Fruit fly (Drosophila melanogaster) whole organism, embryonic: ENCODE data around the gene CG32832.

ENCODE experiments used
- Aef1 ChIP-seq: fragments of 200-800 bp; sonication (Bioruptor generic); IDR thresholded peaks from 3 replicates; pipeline ENCODE4 v1.3.6; 2022; ENCODE audit warnings: missing biosample characterization, missing genetic modification characterization
- Bgb ChIP-seq: fragments of 200-800 bp; sonication (Bioruptor generic); IDR thresholded peaks from 2 replicates; pipeline ENCODE4 v1.3.6; 2022; ENCODE audit warnings: missing biosample characterization, missing genetic modification characterization; ENCODE audit not compliant: partially characterized antibody
- CG10147 ChIP-seq: fragments of 200-800 bp; sonication (Bioruptor generic); optimal IDR thresholded peaks from 2 replicates; lab custom pipeline; 2019; ENCODE audit warnings: missing biosample characterization, mild to moderate bottlenecking, missing genetic modification characterization, moderate library complexity
- CG10274 ChIP-seq: fragments of 200-800 bp; sonication (Bioruptor generic); optimal IDR thresholded peaks from 3 replicates; lab custom pipeline; 2017; ENCODE audit warnings: missing biosample characterization, mild to moderate bottlenecking, missing genetic modification characterization
- CG10543 ChIP-seq: fragments of 200-800 bp; sonication (Bioruptor generic); optimal IDR thresholded peaks from 3 replicates; lab custom pipeline; 2017; ENCODE audit warnings: missing biosample characterization, mild to moderate bottlenecking, missing genetic modification characterization, moderate library complexity
- CG11093 ChIP-seq: fragments of 200-800 bp; sonication (Bioruptor generic); IDR thresholded peaks from 3 replicates; pipeline ENCODE4 v1.3.6; 2022; ENCODE audit warnings: missing biosample characterization, missing genetic modification characterization
- CG12155 ChIP-seq: fragments of 200-800 bp; sonication (Bioruptor generic); optimal IDR thresholded peaks from 3 replicates; lab custom pipeline; 2016; ENCODE audit warnings: missing biosample characterization, missing genetic modification characterization
- CG12769 ChIP-seq: fragments of 200-800 bp; sonication (Bioruptor generic); optimal IDR thresholded peaks from 2 replicates; lab custom pipeline; 2019; ENCODE audit warnings: missing biosample characterization, mild to moderate bottlenecking, missing genetic modification characterization, moderate library complexity
- CG12942 ChIP-seq: fragments of 200-800 bp; sonication (Bioruptor generic); optimal IDR thresholded peaks from 3 replicates; lab custom pipeline; 2016; ENCODE audit warnings: missing biosample characterization, missing genetic modification characterization
- CG13287 ChIP-seq: fragments of 200-800 bp; sonication (Bioruptor generic); IDR thresholded peaks from 2 replicates; pipeline ENCODE4 v1.3.6; 2022; ENCODE audit warnings: missing biosample characterization, missing genetic modification characterization; ENCODE audit not compliant: partially characterized antibody
- CG13624 ChIP-seq: fragments of 200-800 bp; sonication (Bioruptor generic); optimal IDR thresholded peaks from 2 replicates; lab custom pipeline; 2016; ENCODE audit warnings: missing biosample characterization, missing genetic modification characterization
- CG15073 ChIP-seq: fragments of 200-800 bp; sonication (Bioruptor generic); optimal IDR thresholded peaks from 2 replicates; lab custom pipeline; 2016; ENCODE audit warnings: missing biosample characterization, missing genetic modification characterization
- CG15696 ChIP-seq: fragments of 200-800 bp; sonication (Bioruptor generic); optimal IDR thresholded peaks from 2 replicates; lab custom pipeline; 2019; ENCODE audit warnings: missing biosample characterization, mild to moderate bottlenecking, missing genetic modification characterization, moderate library complexity
- CG17328 ChIP-seq: fragments of 200-800 bp; sonication (Bioruptor generic); IDR thresholded peaks from 2 replicates; pipeline ENCODE4 v1.3.6; 2022; ENCODE audit warnings: missing biosample characterization, missing genetic modification characterization
- CG17385 ChIP-seq: fragments of 200-800 bp; sonication (Bioruptor generic); optimal IDR thresholded peaks from 3 replicates; lab custom pipeline; 2018; ENCODE audit warnings: missing biosample characterization, mild to moderate bottlenecking, missing genetic modification characterization
- CG1832 ChIP-seq: fragments of 200-800 bp; sonication (Bioruptor generic); optimal IDR thresholded peaks from 2 replicates; lab custom pipeline; 2017; ENCODE audit warnings: missing biosample characterization, mild to moderate bottlenecking, missing genetic modification characterization, inconsistent platforms
- CG18764 ChIP-seq: fragments of 200-800 bp; sonication (Bioruptor generic); optimal IDR thresholded peaks from 3 replicates; lab custom pipeline; 2016; ENCODE audit warnings: missing biosample characterization, missing genetic modification characterization
- CG2116 ChIP-seq: fragments of 200-800 bp; sonication (Bioruptor generic); optimal IDR thresholded peaks from 3 replicates; lab custom pipeline; 2018; ENCODE audit warnings: missing biosample characterization, mild to moderate bottlenecking, missing genetic modification characterization
- CG2199 ChIP-seq: fragments of 200-800 bp; sonication (Bioruptor generic); IDR thresholded peaks from 3 replicates; pipeline ENCODE4 v1.3.6; 2022; ENCODE audit warnings: missing biosample characterization, missing genetic modification characterization
- CG32767 ChIP-seq: fragments of 200-800 bp; sonication (Bioruptor generic); IDR thresholded peaks from 2 replicates; pipeline ENCODE4 v1.3.6; 2022; ENCODE audit warnings: missing biosample characterization, missing genetic modification characterization
- CG33557 ChIP-seq: fragments of 200-800 bp; sonication (Bioruptor generic); optimal IDR thresholded peaks from 2 replicates; lab custom pipeline; 2019; ENCODE audit warnings: missing biosample characterization, mild to moderate bottlenecking, missing genetic modification characterization, moderate library complexity
- CG34376 ChIP-seq: fragments of 200-800 bp; sonication (Bioruptor generic); optimal IDR thresholded peaks from 2 replicates; lab custom pipeline; 2018; ENCODE audit warnings: missing biosample characterization, mild to moderate bottlenecking, missing genetic modification characterization
- CG3995 ChIP-seq: fragments of 200-800 bp; sonication (Bioruptor generic); optimal IDR thresholded peaks from 3 replicates; lab custom pipeline; 2016; ENCODE audit warnings: missing biosample characterization, missing genetic modification characterization
- CG4730 ChIP-seq: fragments of 200-800 bp; sonication (Bioruptor generic); IDR thresholded peaks from 2 replicates; pipeline ENCODE4 v1.3.6; 2022; ENCODE audit warnings: missing biosample characterization, missing genetic modification characterization
- CG6272 ChIP-seq: fragments of 200-800 bp; sonication (Bioruptor generic); IDR thresholded peaks from 2 replicates; pipeline ENCODE4 v1.3.6; 2022; ENCODE audit warnings: missing biosample characterization, missing genetic modification characterization
- CkIIα-i1 ChIP-seq: fragments of 200-800 bp; sonication (Bioruptor generic); IDR thresholded peaks from 2 replicates; pipeline ENCODE4 v1.3.6; 2022; ENCODE audit warnings: missing biosample characterization, missing genetic modification characterization
- CrebB ChIP-seq: fragments of 200-800 bp; sonication (Bioruptor generic); optimal IDR thresholded peaks from 3 replicates; lab custom pipeline; 2018; ENCODE audit warnings: missing biosample characterization, mild to moderate bottlenecking, missing genetic modification characterization
- Deaf1 ChIP-seq: fragments of 200-800 bp; optimal IDR thresholded peaks from 3 replicates; lab custom pipeline; 2019; ENCODE audit warnings: missing biosample characterization, mild to moderate bottlenecking, missing genetic modification characterization, moderate library complexity
- Dip2 ChIP-seq: fragments of 200-800 bp; sonication (Bioruptor generic); IDR thresholded peaks from 2 replicates; pipeline ENCODE4 v1.3.6; 2022; ENCODE audit warnings: missing biosample characterization, missing genetic modification characterization
- Ets65A ChIP-seq: fragments of 200-800 bp; sonication (Bioruptor generic); peaks from one replicate; lab custom pipeline; 2016; ENCODE audit warnings: missing biosample characterization, missing genetic modification characterization
- Gsc ChIP-seq: fragments of 200-800 bp; sonication (Bioruptor generic); IDR thresholded peaks from 2 replicates; pipeline ENCODE4 v1.3.6; 2022; ENCODE audit warnings: missing biosample characterization, missing genetic modification characterization
- Meics ChIP-seq: fragments of 200-800 bp; sonication (Bioruptor generic); optimal IDR thresholded peaks from 2 replicates; lab custom pipeline; 2017; ENCODE audit warnings: missing biosample characterization, mild to moderate bottlenecking, missing genetic modification characterization
- Mes4 ChIP-seq: fragments of 200-800 bp; sonication (Bioruptor generic); optimal IDR thresholded peaks from 2 replicates; lab custom pipeline; 2016; ENCODE audit warnings: missing biosample characterization, missing genetic modification characterization
- Pdp1 ChIP-seq, 2 experiments: fragments of 200-800 bp; sonication (Bioruptor generic); optimal IDR thresholded peaks; 3 replicates each; lab custom pipeline; 2016; ENCODE audit warnings: missing biosample characterization in 2 of 2, missing genetic modification characterization in 2 of 2, mild to moderate bottlenecking in 1 of 2, moderate library complexity in 1 of 2
- Sox102F ChIP-seq: fragments of 200-800 bp; sonication (Bioruptor generic); optimal IDR thresholded peaks from 2 replicates; lab custom pipeline; 2018; ENCODE audit warnings: missing biosample characterization, mild to moderate bottlenecking, missing genetic modification characterization, moderate library complexity
- Sry-β ChIP-seq: fragments of 200-800 bp; sonication (Bioruptor generic); optimal IDR thresholded peaks from 2 replicates; lab custom pipeline; 2018; ENCODE audit warnings: missing biosample characterization, mild to moderate bottlenecking, missing genetic modification characterization, moderate library complexity
- Usf ChIP-seq: fragments of 200-800 bp; sonication (Bioruptor generic); optimal IDR thresholded peaks from 2 replicates; lab custom pipeline; 2017; ENCODE audit warnings: missing genotype, missing biosample characterization, missing genetic modification characterization
- az2 ChIP-seq: fragments of 200-800 bp; sonication (Bioruptor generic); optimal IDR thresholded peaks from 3 replicates; lab custom pipeline; 2016; ENCODE audit warnings: missing biosample characterization, missing genetic modification characterization
- chn ChIP-seq: fragments of 200-800 bp; sonication (Bioruptor generic); optimal IDR thresholded peaks from 2 replicates; lab custom pipeline; 2016; ENCODE audit warnings: missing biosample characterization, missing genetic modification characterization
- gem ChIP-seq: fragments of 200-800 bp; sonication (Bioruptor generic); optimal IDR thresholded peaks from 2 replicates; lab custom pipeline; 2019; ENCODE audit warnings: missing biosample characterization, mild to moderate bottlenecking, missing genetic modification characterization, moderate library complexity
- grau ChIP-seq: fragments of 200-800 bp; optimal IDR thresholded peaks from 3 replicates; lab custom pipeline; 2019; ENCODE audit warnings: missing biosample characterization, mild to moderate bottlenecking, missing genetic modification characterization, moderate library complexity
- gt ChIP-seq: fragments of 200-800 bp; sonication (Bioruptor generic); IDR thresholded peaks from 2 replicates; pipeline ENCODE4 v1.3.6; 2022; ENCODE audit warnings: missing biosample characterization, missing genetic modification characterization
- lab ChIP-seq: fragments of 200-800 bp; sonication (Bioruptor generic); optimal IDR thresholded peaks from 3 replicates; lab custom pipeline; 2017; ENCODE audit warnings: missing biosample characterization, missing genetic modification characterization, mild to moderate bottlenecking, moderate library complexity, missing genetic modification reagents
- nerfin-2 ChIP-seq: fragments of 200-800 bp; sonication (Bioruptor generic); IDR thresholded peaks from 2 replicates; pipeline ENCODE4 v1.3.6; 2022; ENCODE audit warnings: missing biosample characterization, missing genetic modification characterization; ENCODE audit not compliant: partially characterized antibody
- stc ChIP-seq: fragments of 200-800 bp; sonication (Bioruptor generic); IDR thresholded peaks from 2 replicates; pipeline ENCODE4 v1.3.6; 2022; ENCODE audit warnings: missing biosample characterization, missing genetic modification characterization
- tgo ChIP-seq: fragments of 200-800 bp; sonication (Bioruptor generic); IDR thresholded peaks from 3 replicates; pipeline ENCODE4 v1.3.6; 2022; ENCODE audit warnings: missing biosample characterization, missing genetic modification characterization
- tup ChIP-seq: fragments of 200-800 bp; sonication (Bioruptor generic); optimal IDR thresholded peaks from 2 replicates; lab custom pipeline; 2016; ENCODE audit warnings: missing biosample characterization, mild to moderate bottlenecking, missing genetic modification characterization, moderate library complexity

CG32832 gene

DNA sequence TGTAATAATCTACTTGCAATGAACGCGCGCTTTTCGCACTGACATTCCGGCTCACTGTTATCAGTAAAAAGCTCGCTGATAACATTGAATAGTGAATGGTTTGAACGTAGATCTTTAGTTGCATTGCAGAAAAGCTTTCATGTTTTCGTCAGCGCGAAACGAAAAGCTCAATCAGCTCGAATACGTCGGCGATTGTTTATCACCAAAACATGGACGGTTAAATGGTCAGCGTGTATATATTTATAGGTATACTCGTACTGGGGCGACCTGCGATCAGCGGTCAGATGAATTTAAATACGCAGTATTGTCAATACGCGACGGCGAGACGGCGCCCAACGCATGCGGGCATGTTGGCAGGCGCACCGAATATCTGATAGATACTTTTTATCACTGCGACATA lies 7.4 kb upstream of the CG32832 start (continued):
- TF ChIP-seq CG10147 (GFP tag; lab: Kevin White, UChicago) (no peak), Gsc (GFP tag; lab: Robert Waterston, UW) (no peak), CG12155 (GFP tag; lab: Kevin White, UChicago) (no peak), Mes4 (GFP tag; lab: Kevin White, UChicago) (no peak), Bgb (GFP tag; lab: Robert Waterston, UW) (peak; percentile 37; the same call in 1 of the 2 replicates), CG2199 (GFP tag; lab: Robert Waterston, UW) (peak; percentile 92; the same call in 2 of the 3 replicates), Aef1 (GFP tag; lab: Robert Waterston, UW) (no peak), gem (tag; lab: Kevin White, UChicago) (no peak), nerfin-2 (GFP tag; lab: Robert Waterston, UW) (no peak), CG2116 (GFP tag; lab: Kevin White, UChicago) (no peak), CkIIα-i1 (GFP tag; lab: Robert Waterston, UW) (no peak), CG18764 (GFP tag; lab: Kevin White, UChicago) (no peak), Deaf1 (peak; percentile 22), lab (GFP tag; lab: Kevin White, UChicago) (peak; percentile 15), CG6272 (GFP tag; lab: Robert Waterston, UW) (no peak), CG33557 (GFP tag; lab: Kevin White, UChicago) (no peak), grau (tag; lab: Kevin White, UChicago) (no peak), Meics (no peak), gt (GFP tag; lab: Robert Waterston, UW) (no peak), Usf (GFP tag; lab: Kevin White, UChicago) (no peak), CG13287 (GFP tag; lab: Robert Waterston, UW) (peak; percentile 34; the same call in 1 of the 2 replicates), CG34376 (GFP tag; lab: Kevin White, UChicago) (peak; percentile 1), Pdp1 (GFP tag; optimal IDR thresholded peaks at IDR 0.05; lab: Kevin White, UChicago) (peak in 1 of 2 experiments; percentile 0), tup (no peak), CG3995 (GFP tag; lab: Kevin White, UChicago) (no peak), CG10274 (no peak), stc (GFP tag; lab: Robert Waterston, UW) (no peak), CG12769 (tag; lab: Kevin White, UChicago) (peak; percentile 69), az2 (GFP tag; lab: Kevin White, UChicago) (no peak), CG15073 (GFP tag; lab: Kevin White, UChicago) (no peak), CG11093 (no peak), CG13624 (GFP tag; lab: Kevin White, UChicago) (peak; percentile 55), CG15696 (tag; lab: Kevin White, UChicago) (no peak), CG32767 (GFP tag; lab: Robert Waterston, UW) (peak; percentile 50; the same call in 1 of the 2 replicates), tgo (GFP tag; lab: Robert Waterston, UW) (no peak), CG12942 (no peak), CG10543 (GFP tag; lab: Kevin White, UChicago) (peak; percentile 47), chn (GFP tag; lab: Kevin White, UChicago) (no peak), CG17328 (GFP tag; lab: Robert Waterston, UW) (no peak), CG1832 (GFP tag; lab: Kevin White, UChicago) (no peak), Sox102F (no peak), Sry-β (GFP tag; lab: Kevin White, UChicago) (no peak), CrebB (tag; lab: Kevin White, UChicago) (no peak), CG4730 (GFP tag; lab: Robert Waterston, UW) (no peak), Dip2 (no peak), Ets65A (no peak), CG17385 (GFP tag; lab: Kevin White, UChicago) (no peak)
- TF ChIP-seq, all 482 proteins: peak for 26
